Worm (Caenorhabditis elegans): ENCODE results near the gene R12B2.6.

R12B2.6 gene

ce11 chrIII:5833376-5833775 is 577 bp downstream of the R12B2.6 start, which contains the start of the genes R12B2.13 and mdt-15:
Gene R12B2.13 (minus strand): TSS chrIII:5833476.
Gene mdt-15 (minus strand): TSS chrIII:5833751.
- TF ChIP-seq nhr-102 (tag; optimal IDR thresholded peaks at IDR 0.05) (no peak), pha-4 (GFP tag; IDR thresholded peaks at IDR 0.05) (no peak), pha-4 (tag; optimal IDR thresholded peaks at IDR 0.05) (no peak), jun-1 (tag; optimal IDR thresholded peaks at IDR 0.05) (no peak), cey-2 (tag; optimal IDR thresholded peaks at IDR 0.05; ENCODE audit: borderline replicate concordance, insufficient read depth) (no peak), snpc-1.2 (GFP tag; IDR thresholded peaks at IDR 0.05) (no peak), skn-1 (tag; optimal IDR thresholded peaks at IDR 0.05) (no peak), saeg-2 (GFP tag; IDR thresholded peaks at IDR 0.05) (no peak), F37D6.2 (tag; optimal IDR thresholded peaks at IDR 0.05) (no peak), ztf-7 (tag; optimal IDR thresholded peaks at IDR 0.05) (no peak), lin-29 (GFP tag; IDR thresholded peaks at IDR 0.05) (no peak), aha-1 (tag) (no peak), nhr-76 (tag; optimal IDR thresholded peaks at IDR 0.05) (no peak), nhr-42 (GFP tag; IDR thresholded peaks at IDR 0.05) (no peak), Y105C5A.15 (GFP tag; IDR thresholded peaks at IDR 0.05) (no peak), zfp-2 (tag; optimal IDR thresholded peaks at IDR 0.05) (no peak)

ce11 chrIII:5832442-5832841 is 1.5 kb downstream of the R12B2.6 start:
- TF ChIP-seq mxl-2 (GFP tag; conservative IDR thresholded peaks at IDR 0.05) (no peak), zag-1 (tag; optimal IDR thresholded peaks at IDR 0.05) (no peak), ceh-32 (tag; optimal IDR thresholded peaks at IDR 0.05; ENCODE audit: poor library complexity) (no peak), hmg-1.1 (GFP tag; IDR thresholded peaks at IDR 0.05) (no peak), pqm-1 (tag; optimal IDR thresholded peaks at IDR 0.05) (no peak), ceh-20 (GFP tag; IDR thresholded peaks at IDR 0.05) (no peak), dmd-8 (GFP tag; IDR thresholded peaks at IDR 0.05) (0 out of 2 replicates have a peak, but pooled peaks have one; percentile 21), nhr-41 (GFP tag; IDR thresholded peaks at IDR 0.05) (no peak), T20F7.1 (GFP tag; optimal IDR thresholded peaks at IDR 0.05) (no peak), daf-8 (GFP tag; IDR thresholded peaks at IDR 0.05) (no peak), ama-1 (optimal IDR thresholded peaks at IDR 0.05) (no peak), nhr-42 (GFP tag; IDR thresholded peaks at IDR 0.05) (no peak), tra-1 (GFP tag; IDR thresholded peaks at IDR 0.05) (no peak), T26A8.4 (GFP tag; IDR thresholded peaks at IDR 0.05) (no peak), jun-1 (tag; optimal IDR thresholded peaks at IDR 0.05) (no peak), sdz-12 (GFP tag; optimal IDR thresholded peaks at IDR 0.05) (no peak), unc-62 (GFP tag; optimal IDR thresholded peaks at IDR 0.05 in 1 of 2) (peak in 1 of 2 experiments; percentile 79), unc-62 (tag; optimal IDR thresholded peaks at IDR 0.05) (no peak), vab-7 (GFP tag; IDR thresholded peaks at IDR 0.05) (no peak), aha-1 (tag) (peak; percentile 85), egl-43 (GFP tag; IDR thresholded peaks at IDR 0.05) (peak; percentile 52; the same call in 1 of the 2 replicates), zip-2 (tag; optimal IDR thresholded peaks at IDR 0.05) (no peak), egl-27 (tag; optimal IDR thresholded peaks at IDR 0.05) (no peak), hlh-11 (tag; optimal IDR thresholded peaks at IDR 0.05) (no peak), zip-11 (GFP tag; IDR thresholded peaks at IDR 0.05) (0 out of 2 replicates have a peak, but pooled peaks have one; percentile 30), set-16 (GFP tag; IDR thresholded peaks at IDR 0.05) (peak; percentile 71), Y75B8A.6 (GFP tag; IDR thresholded peaks at IDR 0.05) (no peak), F26F4.8 (GFP tag; conservative IDR thresholded peaks at IDR 0.05) (no peak), lir-3 (tag; optimal IDR thresholded peaks at IDR 0.05) (no peak), lin-38 (GFP tag; IDR thresholded peaks at IDR 0.05) (no peak), F37D6.2 (tag; optimal IDR thresholded peaks at IDR 0.05) (no peak), tag-97 (GFP tag; IDR thresholded peaks at IDR 0.05) (no peak), lin-13 (GFP tag; optimal IDR thresholded peaks at IDR 0.05) (no peak)
